Fruit fly (Drosophila melanogaster) whole organism, prepupa: ENCODE data around the gene FucTC.

Experiments used
- Blimp-1 ChIP-seq: fragments of 200-800 bp; sonication (Bioruptor generic); optimal IDR thresholded peaks from 3 replicates; lab custom pipeline; 2017; ENCODE audit warnings: missing biosample characterization, missing genetic modification characterization, mild to moderate bottlenecking, moderate library complexity, missing genetic modification reagents
- CG10631 ChIP-seq: fragments of 200-800 bp; sonication (Bioruptor generic); optimal IDR thresholded peaks from 2 replicates; lab custom pipeline; 2016; ENCODE audit warnings: missing biosample characterization, missing genetic modification characterization
- CG11294 ChIP-seq: fragments of 200-800 bp; sonication (Bioruptor generic); IDR thresholded peaks from 2 replicates; pipeline ENCODE4 v1.3.6; 2022; ENCODE audit warnings: missing biosample characterization, missing genetic modification characterization
- CG11762 ChIP-seq: fragments of 200-800 bp; sonication (Bioruptor generic); optimal IDR thresholded peaks from 3 replicates; lab custom pipeline; 2016; ENCODE audit warnings: missing biosample characterization, missing genetic modification characterization; ENCODE audit not compliant: insufficient read depth
- CG11902 ChIP-seq: fragments of 200-800 bp; sonication (Bioruptor generic); optimal IDR thresholded peaks from 3 replicates; lab custom pipeline; 2016; ENCODE audit warnings: missing biosample characterization, missing genetic modification characterization
- CG1621 ChIP-seq: fragments of 200-800 bp; sonication (Bioruptor generic); optimal IDR thresholded peaks from 3 replicates; lab custom pipeline; 2018; ENCODE audit warnings: missing biosample characterization, mild to moderate bottlenecking, missing genetic modification characterization
- CG31627 ChIP-seq: fragments of 200-800 bp; sonication (Bioruptor generic); optimal IDR thresholded peaks from 3 replicates; lab custom pipeline; 2016; ENCODE audit warnings: missing biosample characterization, missing genetic modification characterization
- CG34406 ChIP-seq: fragments of 200-800 bp; sonication (Bioruptor generic); optimal IDR thresholded peaks from 3 replicates; lab custom pipeline; 2016; ENCODE audit warnings: missing biosample characterization, missing genetic modification characterization
- CG3919 ChIP-seq: fragments of 200-800 bp; sonication (Bioruptor generic); optimal IDR thresholded peaks from 3 replicates; lab custom pipeline; 2016; ENCODE audit warnings: missing biosample characterization, missing genetic modification characterization
- CG6163 ChIP-seq: fragments of 200-800 bp; sonication (Bioruptor generic); IDR thresholded peaks from 3 replicates; pipeline ENCODE4 v1.3.6; 2022; ENCODE audit warnings: missing biosample characterization, missing genetic modification characterization
- CG6276 ChIP-seq: fragments of 200-800 bp; sonication (Bioruptor generic); optimal IDR thresholded peaks from 2 replicates; lab custom pipeline; 2017; ENCODE audit warnings: missing biosample characterization, mild to moderate bottlenecking, missing genetic modification characterization
- CG6808 ChIP-seq: fragments of 200-800 bp; sonication (Bioruptor generic); optimal IDR thresholded peaks from 3 replicates; lab custom pipeline; 2017; ENCODE audit warnings: missing biosample characterization, missing genetic modification characterization, mild to moderate bottlenecking, moderate library complexity, missing genetic modification reagents
- CG6854 ChIP-seq: fragments of 200-800 bp; sonication (Bioruptor generic); optimal IDR thresholded peaks from 2 replicates; lab custom pipeline; 2017; ENCODE audit warnings: missing biosample characterization, mild to moderate bottlenecking, missing genetic modification characterization
- CG7368 ChIP-seq: fragments of 200-800 bp; sonication (Bioruptor generic); optimal IDR thresholded peaks from 3 replicates; lab custom pipeline; 2016; ENCODE audit warnings: missing biosample characterization, missing genetic modification characterization
- CG8119 ChIP-seq: fragments of 200-800 bp; sonication (Bioruptor generic); IDR thresholded peaks from 3 replicates; pipeline ENCODE4 v1.3.6; 2022; ENCODE audit warnings: missing biosample characterization, missing genetic modification characterization
- CG8319 ChIP-seq: fragments of 200-800 bp; sonication (Bioruptor generic); optimal IDR thresholded peaks from 3 replicates; lab custom pipeline; 2016; ENCODE audit warnings: missing biosample characterization, missing genetic modification characterization
- CG9139 ChIP-seq: fragments of 200-800 bp; sonication (Bioruptor generic); optimal IDR thresholded peaks from 3 replicates; lab custom pipeline; 2017; ENCODE audit warnings: missing biosample characterization, mild to moderate bottlenecking, missing genetic modification characterization
- Eip75B ChIP-seq: fragments of 200-800 bp; sonication (Bioruptor generic); optimal IDR thresholded peaks from 3 replicates; lab custom pipeline; 2016; ENCODE audit warnings: missing biosample characterization, missing genetic modification characterization
- Eip78C ChIP-seq: fragments of 200-800 bp; sonication (Bioruptor generic); peaks from one replicate; lab custom pipeline; 2016; ENCODE audit warnings: missing biosample characterization, missing genetic modification characterization
- Eip93F ChIP-seq: fragments of 200-800 bp; sonication (Bioruptor generic); optimal IDR thresholded peaks from 2 replicates; lab custom pipeline; 2016; ENCODE audit warnings: missing biosample characterization, mild to moderate bottlenecking, missing genetic modification characterization
- Ets21C ChIP-seq: fragments of 200-800 bp; sonication (Bioruptor generic); optimal IDR thresholded peaks from 3 replicates; lab custom pipeline; 2016; ENCODE audit warnings: missing biosample characterization, missing genetic modification characterization
- Hr39 ChIP-seq: fragments of 200-800 bp; sonication (Bioruptor generic); optimal IDR thresholded peaks from 2 replicates; lab custom pipeline; 2016; ENCODE audit warnings: missing biosample characterization, missing genetic modification characterization
- Hr4 ChIP-seq: fragments of 200-800 bp; sonication (Bioruptor generic); optimal IDR thresholded peaks from 3 replicates; lab custom pipeline; 2016; ENCODE audit warnings: missing biosample characterization, missing genetic modification characterization
- Met ChIP-seq: fragments of 200-800 bp; sonication (Bioruptor generic); optimal IDR thresholded peaks from 3 replicates; lab custom pipeline; 2016; ENCODE audit warnings: missing biosample characterization, missing genetic modification characterization
- OdsH ChIP-seq: fragments of 200-800 bp; sonication (Bioruptor generic); optimal IDR thresholded peaks from 3 replicates; lab custom pipeline; 2016; ENCODE audit warnings: missing biosample characterization, missing genetic modification characterization
- Smox ChIP-seq: fragments of 200-800 bp; sonication (Bioruptor generic); optimal IDR thresholded peaks from 3 replicates; lab custom pipeline; 2016; ENCODE audit warnings: missing biosample characterization, missing genetic modification characterization
- cyc ChIP-seq: fragments of 200-800 bp; sonication (Bioruptor generic); optimal IDR thresholded peaks from 3 replicates; lab custom pipeline; 2016; ENCODE audit warnings: missing biosample characterization, missing genetic modification characterization
- esn ChIP-seq: fragments of 200-800 bp; sonication (Bioruptor generic); optimal IDR thresholded peaks from 2 replicates; lab custom pipeline; 2016; ENCODE audit warnings: missing biosample characterization, mild to moderate bottlenecking, missing genetic modification characterization, moderate library complexity
- fd59A ChIP-seq: fragments of 200-800 bp; sonication (Bioruptor generic); optimal IDR thresholded peaks from 2 replicates; lab custom pipeline; 2017; ENCODE audit warnings: missing biosample characterization, mild to moderate bottlenecking, missing genetic modification characterization, missing genetic modification reagents
- fd85E ChIP-seq: fragments of 200-800 bp; sonication (Bioruptor generic); optimal IDR thresholded peaks from 3 replicates; lab custom pipeline; 2016; ENCODE audit warnings: missing biosample characterization, missing genetic modification characterization
- fkh ChIP-seq: fragments of 200-800 bp; sonication (Bioruptor generic); optimal IDR thresholded peaks from 3 replicates; lab custom pipeline; 2017; ENCODE audit warnings: missing biosample characterization, mild to moderate bottlenecking, missing genetic modification characterization, moderate library complexity
- pdm3 ChIP-seq: fragments of 200-800 bp; sonication (Bioruptor generic); optimal IDR thresholded peaks from 3 replicates; lab custom pipeline; 2016; ENCODE audit warnings: missing biosample characterization, missing genetic modification characterization
- svp ChIP-seq: fragments of 200-800 bp; sonication (Bioruptor generic); peaks from one replicate; lab custom pipeline; 2016; ENCODE audit warnings: missing biosample characterization, missing genetic modification characterization
- topi ChIP-seq: fragments of 200-800 bp; sonication (Bioruptor generic); optimal IDR thresholded peaks from 3 replicates; lab custom pipeline; 2016; ENCODE audit warnings: missing biosample characterization, missing genetic modification characterization
- vri ChIP-seq: fragments of 200-800 bp; sonication (Bioruptor generic); optimal IDR thresholded peaks from 3 replicates; lab custom pipeline; 2016; ENCODE audit warnings: missing biosample characterization, mild to moderate bottlenecking, missing genetic modification characterization

The FucTC gene

dm6 chrX:23011203-23011602 lies at the start of gene FucTC:
TSS of gene FucTC (minus strand) at chrX:23011303.
- TF ChIP-seq CG11294 (GFP tag; lab: Robert Waterston, UW) (no peak), CG34406 (no peak)

- TF ChIP-seq CG6276 (GFP tag; lab: Kevin White, UChicago) (no peak), Met (GFP tag; lab: Kevin White, UChicago) (no peak), fd85E (GFP tag; lab: Kevin White, UChicago) (no peak), CG11294 (GFP tag; lab: Robert Waterston, UW) (no peak), Blimp-1 (GFP tag; lab: Kevin White, UChicago) (no peak), CG8319 (GFP tag; lab: Kevin White, UChicago) (no peak), CG11762 (GFP tag; lab: Kevin White, UChicago) (no peak), CG6854 (GFP tag; lab: Kevin White, UChicago) (no peak)
- TF ChIP-seq, all 60 proteins: peak for 0
These were observed 24.7 kb upstream of the FucTC start, which contains the start of gene CG12061 for dm6 chrX:23035766-23036165. TSS of gene CG12061 (plus strand) at chrX:23036066.

dm6 chrX:23022598-23022997 lies 11.5 kb upstream of the FucTC start, which contains the start of gene zyd:
TSS of gene zyd (plus strand) at chrX:23022898.
- TF ChIP-seq pdm3 (GFP tag; lab: Kevin White, UChicago) (no peak), Smox (GFP tag; lab: Kevin White, UChicago) (no peak), CG7368 (GFP tag; lab: Kevin White, UChicago) (no peak), topi (no peak), CG9139 (GFP tag; lab: Kevin White, UChicago) (no peak), CG8319 (GFP tag; lab: Kevin White, UChicago) (no peak), CG6808 (no peak), Hr4 (GFP tag; lab: Kevin White, UChicago) (no peak), CG11902 (GFP tag; lab: Kevin White, UChicago) (no peak), fkh (no peak), CG10631 (GFP tag; lab: Kevin White, UChicago) (no peak), fd59A (GFP tag; lab: Kevin White, UChicago) (no peak), CG6163 (GFP tag; lab: Robert Waterston, UW) (no peak), Eip75B (GFP tag; lab: Kevin White, UChicago) (no peak), svp (GFP tag; lab: Kevin White, UChicago) (no peak), CG31627 (no peak), cyc (GFP tag; lab: Kevin White, UChicago) (no peak)

dm6 chrX:23013208-23013607 lies 2.1 kb upstream of the FucTC start, which contains the start of the genes Rab21 and Coa7:
TSS of gene Rab21 (minus strand) at chrX:23013409.
TSS of gene Coa7 (plus strand) at chrX:23013495.
- TF ChIP-seq topi (peak; percentile 21), CG3919 (peak; percentile 0), CG6808 (no peak), Eip78C (GFP tag; lab: Kevin White, UChicago) (peak; percentile 78), cyc (GFP tag; lab: Kevin White, UChicago) (peak; percentile 2), vri (GFP tag; lab: Kevin White, UChicago) (no peak), esn (GFP tag; lab: Kevin White, UChicago) (peak; percentile 46), CG1621 (no peak), Ets21C (GFP tag; lab: Kevin White, UChicago) (peak; percentile 10), CG6854 (GFP tag; lab: Kevin White, UChicago) (no peak), Hr39 (GFP tag; lab: Kevin White, UChicago) (peak; percentile 37), OdsH (GFP tag; lab: Kevin White, UChicago) (no peak), CG8119 (GFP tag; lab: Robert Waterston, UW) (no peak), Met (GFP tag; lab: Kevin White, UChicago) (no peak), Eip93F (GFP tag; lab: Kevin White, UChicago) (no peak), CG31627 (peak; percentile 21), svp (GFP tag; lab: Kevin White, UChicago) (peak; percentile 83)
